Worm (Caenorhabditis elegans): Measurements from ENCODE around the gene F14F9.3.

ce11 chrV:5104934-5105333, 33.1 kb upstream of the F14F9.3 start, which contains the start of gene srab-2:
- TF ChIP-seq unc-62 (GFP tag; optimal IDR thresholded peaks at IDR 0.05) (no peak), snpc-4 (tag; optimal IDR thresholded peaks at IDR 0.05) (no peak), elt-2 (tag; optimal IDR thresholded peaks at IDR 0.05) (no peak), nhr-77 (tag; optimal IDR thresholded peaks at IDR 0.05) (no peak), lin-39 (tag; optimal IDR thresholded peaks at IDR 0.05) (no peak), nhr-12 (tag; optimal IDR thresholded peaks at IDR 0.05) (no peak)

Data from whole organism, L3 larva.